Fruit fly (Drosophila melanogaster) whole organism, embryonic: ENCODE measurements around the gene CG1572.
A peak's percentile ranks its signal among the peaks of the same experiment; 100 is the strongest.

Experiments used
- CG12219 ChIP-seq: fragments of 200-800 bp; sonication (Bioruptor generic); optimal IDR thresholded peaks from 3 replicates; lab custom pipeline; 2018; ENCODE audit warnings: missing biosample characterization, mild to moderate bottlenecking, missing genetic modification characterization
- CG14441 ChIP-seq: fragments of 200-800 bp; sonication (Bioruptor generic); IDR thresholded peaks from 2 replicates; pipeline ENCODE4 v1.3.6; 2022; ENCODE audit warnings: missing biosample characterization, missing genetic modification characterization
- CG15269 ChIP-seq: fragments of 200-800 bp; sonication (Bioruptor generic); optimal IDR thresholded peaks from 2 replicates; lab custom pipeline; 2018; ENCODE audit warnings: missing biosample characterization, mild to moderate bottlenecking, missing genetic modification characterization, moderate library complexity
- CG16815 ChIP-seq: fragments of 200-800 bp; sonication (Bioruptor generic); optimal IDR thresholded peaks from 3 replicates; lab custom pipeline; 2017; ENCODE audit warnings: missing biosample characterization, mild to moderate bottlenecking, missing genetic modification characterization
- CG33557 ChIP-seq: fragments of 200-800 bp; sonication (Bioruptor generic); optimal IDR thresholded peaks from 2 replicates; lab custom pipeline; 2019; ENCODE audit warnings: missing biosample characterization, mild to moderate bottlenecking, missing genetic modification characterization, moderate library complexity
- CG3838 ChIP-seq: fragments of 200-800 bp; sonication (Bioruptor generic); optimal IDR thresholded peaks from 3 replicates; lab custom pipeline; 2016; ENCODE audit warnings: missing biosample characterization, missing genetic modification characterization
- CG4360 ChIP-seq: fragments of 200-800 bp; sonication (Bioruptor generic); IDR thresholded peaks from 2 replicates; pipeline ENCODE4 v1.3.6; 2022; ENCODE audit warnings: missing biosample characterization, missing genetic modification characterization
- CG5245 ChIP-seq: fragments of 200-800 bp; sonication (Bioruptor generic); optimal IDR thresholded peaks from 3 replicates; lab custom pipeline; 2016; ENCODE audit warnings: missing biosample characterization, missing genetic modification characterization
- CG8089 ChIP-seq: fragments of 200-800 bp; sonication (Bioruptor generic); optimal IDR thresholded peaks from 3 replicates; lab custom pipeline; 2016; ENCODE audit warnings: missing biosample characterization, missing genetic modification characterization
- CkIIα-i1 ChIP-seq: fragments of 200-800 bp; sonication (Bioruptor generic); IDR thresholded peaks from 2 replicates; pipeline ENCODE4 v1.3.6; 2022; ENCODE audit warnings: missing biosample characterization, missing genetic modification characterization
- D ChIP-seq, 2 experiments: fragments of 200-800 bp in 1 of 2; fragments of >200 bp in 1 of 2; sonication (Bioruptor generic) in 1 of 2; optimal IDR thresholded peaks; 2 replicates in 1 of 2; 3 replicates in 1 of 2; lab custom pipeline; 2017; ENCODE audit warnings: mild to moderate bottlenecking in 1 of 2, missing biosample characterization in 1 of 2, missing genetic modification characterization in 1 of 2, missing genetic modification reagents in 1 of 2
- D19B ChIP-seq: fragments of 200-800 bp; sonication (Bioruptor generic); optimal IDR thresholded peaks from 2 replicates; lab custom pipeline; 2017; ENCODE audit warnings: missing biosample characterization, mild to moderate bottlenecking, missing genetic modification characterization
- Dek ChIP-seq: fragments of 200-800 bp; sonication (Bioruptor generic); optimal IDR thresholded peaks from 3 replicates; lab custom pipeline; 2019; ENCODE audit warnings: missing biosample characterization, mild to moderate bottlenecking, missing genetic modification characterization, moderate library complexity
- Dfd ChIP-seq, 2 experiments: fragments of >200 bp; optimal IDR thresholded peaks; 2 replicates each; lab custom pipeline; 2017; ENCODE audit warnings: missing biosample characterization in 2 of 2, missing genetic modification characterization in 2 of 2
- Drgx ChIP-seq: fragments of 200-800 bp; sonication (Bioruptor generic); IDR thresholded peaks from 2 replicates; pipeline ENCODE4 v1.3.6; 2022; ENCODE audit warnings: missing biosample characterization, missing genetic modification characterization
- ERR ChIP-seq: fragments of 200-800 bp; sonication (Bioruptor generic); optimal IDR thresholded peaks from 2 replicates; lab custom pipeline; 2016; ENCODE audit warnings: missing biosample characterization, missing genetic modification characterization
- Hey ChIP-seq: fragments of 200-800 bp; sonication (Bioruptor generic); optimal IDR thresholded peaks from 3 replicates; lab custom pipeline; 2018; ENCODE audit warnings: missing biosample characterization, mild to moderate bottlenecking, missing genetic modification characterization
- Hr78 ChIP-seq, 2 experiments: fragments of 200-800 bp in 1 of 2; fragments of >200 bp in 1 of 2; sonication (Bioruptor generic) in 1 of 2; optimal IDR thresholded peaks; 2 replicates each; lab custom pipeline; 2017 to 2019; ENCODE audit warnings: missing biosample characterization in 2 of 2, missing genetic modification characterization in 2 of 2, mild to moderate bottlenecking in 1 of 2, moderate library complexity in 1 of 2
- Lhr ChIP-seq: fragments of 200-800 bp; sonication (Bioruptor generic); optimal IDR thresholded peaks from 3 replicates; lab custom pipeline; 2017; ENCODE audit warnings: mild to moderate bottlenecking, missing biosample characterization, missing genetic modification reagents, missing genetic modification characterization
- Mes4 ChIP-seq: fragments of 200-800 bp; sonication (Bioruptor generic); optimal IDR thresholded peaks from 2 replicates; lab custom pipeline; 2016; ENCODE audit warnings: missing biosample characterization, missing genetic modification characterization
- Mrtf ChIP-seq: fragments of 200-800 bp; sonication (Bioruptor generic); IDR thresholded peaks from 3 replicates; pipeline ENCODE4 v1.3.6; 2022; ENCODE audit warnings: missing biosample characterization, missing genetic modification characterization
- Myb ChIP-seq: fragments of 200-800 bp; sonication (Bioruptor generic); optimal IDR thresholded peaks from 2 replicates; lab custom pipeline; 2016; ENCODE audit warnings: missing biosample characterization, missing genetic modification characterization
- Pdp1 ChIP-seq, 2 experiments: fragments of 200-800 bp; sonication (Bioruptor generic); optimal IDR thresholded peaks; 3 replicates each; lab custom pipeline; 2016; ENCODE audit warnings: missing biosample characterization in 2 of 2, missing genetic modification characterization in 2 of 2, mild to moderate bottlenecking in 1 of 2, moderate library complexity in 1 of 2
- Ravus ChIP-seq: fragments of 200-800 bp; sonication (Bioruptor generic); IDR thresholded peaks from 2 replicates; pipeline ENCODE4 v1.3.6; 2022; ENCODE audit warnings: missing biosample characterization, missing genetic modification characterization
- Usf ChIP-seq: fragments of 200-800 bp; sonication (Bioruptor generic); optimal IDR thresholded peaks from 2 replicates; lab custom pipeline; 2017; ENCODE audit warnings: missing genotype, missing biosample characterization, missing genetic modification characterization
- ato ChIP-seq: fragments of 200-800 bp; sonication (Bioruptor generic); IDR thresholded peaks from 2 replicates; pipeline ENCODE4 v1.3.6; 2022; ENCODE audit warnings: missing biosample characterization, missing genetic modification characterization; ENCODE audit not compliant: partially characterized antibody
- bigmax ChIP-seq: fragments of 200-800 bp; sonication (Bioruptor generic); optimal IDR thresholded peaks from 2 replicates; lab custom pipeline; 2018; ENCODE audit warnings: missing biosample characterization, mild to moderate bottlenecking, missing genetic modification characterization
- caup ChIP-seq: fragments of 200-800 bp; sonication (Bioruptor generic); optimal IDR thresholded peaks from 3 replicates; lab custom pipeline; 2017; ENCODE audit warnings: missing biosample characterization, mild to moderate bottlenecking, missing genetic modification characterization, moderate library complexity; ENCODE audit not compliant: severe bottlenecking
- cg ChIP-seq: fragments of 200-800 bp; sonication (Bioruptor generic); optimal IDR thresholded peaks from 3 replicates; lab custom pipeline; 2019; ENCODE audit warnings: missing biosample characterization, mild to moderate bottlenecking, missing genetic modification characterization, moderate library complexity
- chinmo ChIP-seq: fragments of 200-800 bp; sonication (Bioruptor generic); IDR thresholded peaks from 4 replicates; pipeline ENCODE4 v1.3.6; 2022; ENCODE audit warnings: missing biosample characterization, missing genetic modification characterization; ENCODE audit not compliant: partially characterized antibody
- crol ChIP-seq: fragments of 200-800 bp; sonication (Bioruptor generic); IDR thresholded peaks from 2 replicates; pipeline ENCODE4 v1.3.6; 2022; ENCODE audit warnings: missing biosample characterization, missing genetic modification characterization
- emc ChIP-seq: fragments of 200-800 bp; sonication (Bioruptor generic); optimal IDR thresholded peaks from 2 replicates; lab custom pipeline; 2016; ENCODE audit warnings: missing biosample characterization, missing genetic modification characterization
- ftz-f1 ChIP-seq: fragments of 200-800 bp; sonication (Bioruptor generic); optimal IDR thresholded peaks from 2 replicates; lab custom pipeline; 2016; ENCODE audit warnings: missing biosample characterization, missing genetic modification characterization
- grau ChIP-seq: fragments of 200-800 bp; optimal IDR thresholded peaks from 3 replicates; lab custom pipeline; 2019; ENCODE audit warnings: missing biosample characterization, mild to moderate bottlenecking, missing genetic modification characterization, moderate library complexity
- h ChIP-seq: fragments of >200 bp; optimal IDR thresholded peaks from 2 replicates; lab custom pipeline; 2017
- oc ChIP-seq: fragments of 200-800 bp; sonication (Bioruptor generic); optimal IDR thresholded peaks from 2 replicates; lab custom pipeline; 2018; ENCODE audit warnings: missing biosample characterization, mild to moderate bottlenecking, missing genetic modification characterization, moderate library complexity
- peb ChIP-seq: fragments of 200-800 bp; sonication (Bioruptor generic); IDR thresholded peaks from 2 replicates; pipeline ENCODE4 v1.3.6; 2022; ENCODE audit warnings: missing biosample characterization, missing genetic modification characterization
- row ChIP-seq: fragments of 200-800 bp; sonication (Bioruptor generic); IDR thresholded peaks from 3 replicates; pipeline ENCODE4 v1.3.6; 2022; ENCODE audit warnings: missing biosample characterization, missing genetic modification characterization
- sd ChIP-seq: fragments of 200-800 bp; sonication (Bioruptor generic); optimal IDR thresholded peaks from 3 replicates; lab custom pipeline; 2018; ENCODE audit warnings: missing biosample characterization, mild to moderate bottlenecking, missing genetic modification characterization, moderate library complexity
- sens ChIP-seq: fragments of 200-800 bp; sonication (Bioruptor generic); peaks from one replicate; lab custom pipeline; 2016; ENCODE audit warnings: missing biosample characterization, missing genetic modification characterization
- sima ChIP-seq: fragments of 200-800 bp; sonication (Bioruptor generic); optimal IDR thresholded peaks from 2 replicates; lab custom pipeline; 2016; ENCODE audit warnings: missing biosample characterization, missing genetic modification characterization
- sqz ChIP-seq: fragments of 200-800 bp; sonication (Bioruptor generic); optimal IDR thresholded peaks from 3 replicates; lab custom pipeline; 2018; ENCODE audit warnings: missing biosample characterization, mild to moderate bottlenecking, missing genetic modification characterization
- tap ChIP-seq: fragments of 200-800 bp; optimal IDR thresholded peaks from 3 replicates; lab custom pipeline; 2019; ENCODE audit warnings: missing biosample characterization, mild to moderate bottlenecking, missing genetic modification characterization, moderate library complexity

The CG1572 gene

DNA sequence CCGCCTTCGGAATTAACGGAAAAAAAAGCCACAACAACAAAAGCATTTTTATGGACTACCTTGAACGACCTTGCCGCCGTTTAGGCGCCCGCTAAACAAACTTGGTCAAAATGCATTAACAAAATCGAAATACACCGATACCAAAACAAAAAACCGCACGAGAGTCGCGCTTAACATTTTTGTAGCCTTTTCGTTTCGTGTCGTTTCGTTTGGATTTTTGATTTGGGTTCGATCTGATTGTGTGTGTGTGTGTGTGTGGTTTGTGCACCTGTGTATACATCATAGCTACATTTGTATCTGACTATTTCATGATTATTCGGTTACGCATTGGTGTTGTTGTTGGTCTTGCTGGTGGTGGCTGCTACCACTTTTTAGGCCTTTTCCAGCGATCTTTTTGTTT is 42.9 kb downstream of the CG1572 start:
- TF ChIP-seq Hr78 (GFP tag; optimal IDR thresholded peaks at IDR 0.05; lab: Kevin White, UChicago), result peak in 1 of 2 experiments; percentile 53
- no peak for TF ChIP-seq CG12219 (GFP tag; lab: Kevin White, UChicago)
- TF ChIP-seq h (lab: Kevin White, UChicago), result no peak
- TF ChIP-seq ftz-f1, result peak; percentile 47
- TF ChIP-seq ERR (GFP tag; lab: Kevin White, UChicago), result no peak
- peak; percentile 39 for TF ChIP-seq sqz (GFP tag; lab: Kevin White, UChicago)
- no peak for TF ChIP-seq Lhr (GFP tag; lab: Kevin White, UChicago)
- no peak for TF ChIP-seq caup
- no peak for TF ChIP-seq row (GFP tag; lab: Robert Waterston, UW)
- TF ChIP-seq Drgx (GFP tag; lab: Robert Waterston, UW), result no peak
- TF ChIP-seq Dek, result no peak
- no peak for TF ChIP-seq grau
- TF ChIP-seq CG4360, result no peak
- no peak for TF ChIP-seq CkIIα-i1 (GFP tag; lab: Robert Waterston, UW)
- no peak for TF ChIP-seq CG5245
- no peak for TF ChIP-seq D19B (GFP tag; lab: Kevin White, UChicago)
- TF ChIP-seq chinmo (GFP tag; lab: Robert Waterston, UW), result peak; percentile 73; the same call in 1 of the 4 replicates
- no peak for TF ChIP-seq D (optimal IDR thresholded peaks at IDR 0.05; lab: Kevin White, UChicago)
- TF ChIP-seq D (GFP tag; optimal IDR thresholded peaks at IDR 0.05; lab: Kevin White, UChicago), result no peak
- TF ChIP-seq tap (tag; lab: Kevin White, UChicago), result no peak
- peak; percentile 64 for TF ChIP-seq CG15269
- peak; percentile 52 for TF ChIP-seq sd (tag; lab: Kevin White, UChicago)
- TF ChIP-seq Myb (GFP tag; lab: Kevin White, UChicago), result no peak
- no peak for TF ChIP-seq bigmax (GFP tag; lab: Kevin White, UChicago)
- TF ChIP-seq ato (GFP tag; lab: Robert Waterston, UW), result no peak
- TF ChIP-seq Dfd (GFP tag; optimal IDR thresholded peaks at IDR 0.05; lab: Kevin White, UChicago), result no peak
- no peak for TF ChIP-seq Ravus (GFP tag; lab: Robert Waterston, UW)
- no peak for TF ChIP-seq emc
- no peak for TF ChIP-seq CG16815 (GFP tag; lab: Kevin White, UChicago)
- peak in 1 of 2 experiments; percentile 2 for TF ChIP-seq Pdp1 (GFP tag; optimal IDR thresholded peaks at IDR 0.05; lab: Kevin White, UChicago)
- no peak for TF ChIP-seq Mes4
- no peak for TF ChIP-seq CG8089 (GFP tag; lab: Kevin White, UChicago)
- TF ChIP-seq oc (tag; lab: Kevin White, UChicago), result peak; percentile 1
- no peak for TF ChIP-seq Hey (tag; lab: Kevin White, UChicago)
- TF ChIP-seq CG3838 (GFP tag; lab: Kevin White, UChicago), result no peak
- TF ChIP-seq CG33557 (GFP tag; lab: Kevin White, UChicago), result no peak
- TF ChIP-seq cg (GFP tag; lab: Kevin White, UChicago), result peak; percentile 56

dm6 chrX:11512868-11513267 is 45.6 kb downstream of the CG1572 start:
- TF ChIP-seq sqz (GFP tag; lab: Kevin White, UChicago) (peak; percentile 23), sens (GFP tag; lab: Kevin White, UChicago) (peak; percentile 44), Usf (no peak)

DNA sequence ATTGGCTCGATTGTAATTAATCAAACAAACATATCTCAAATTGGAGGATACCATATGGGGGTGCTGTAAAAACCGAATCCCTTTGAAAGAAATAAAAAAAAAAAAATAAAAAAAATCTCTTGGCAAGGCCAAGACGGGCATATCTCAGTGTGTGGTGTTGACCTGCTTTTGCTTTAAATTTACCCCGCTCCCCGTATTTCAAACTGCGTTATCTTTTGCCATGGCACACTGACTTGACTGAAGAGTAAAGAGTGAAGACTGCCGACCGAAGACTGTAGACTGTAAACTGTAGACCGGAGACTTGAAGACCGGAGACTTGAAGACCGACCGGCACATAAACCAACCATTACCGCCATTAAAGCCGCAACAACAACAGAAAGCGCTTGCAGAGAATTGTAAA is 46.5 kb downstream of the CG1572 start:
- peak; percentile 7 for TF ChIP-seq ftz-f1
- TF ChIP-seq peb (GFP tag; lab: Robert Waterston, UW), result no peak
- TF ChIP-seq crol (GFP tag; lab: Robert Waterston, UW), result peak; percentile 55; the same call in 1 of the 2 replicates
- no peak for TF ChIP-seq sima
- TF ChIP-seq Mrtf, result 0 out of 3 replicates have a peak, but pooled peaks have one; percentile 20
- 0 out of 2 replicates have a peak, but pooled peaks have one; percentile 6 for TF ChIP-seq CG14441 (GFP tag; lab: Robert Waterston, UW)
